Worm (Caenorhabditis elegans) whole organism, L2 larva: Measurements from ENCODE around the gene spp-27.

ENCODE experiments used
- F13H6.1 ChIP-seq: sonication (generic microtip); optimal IDR thresholded peaks from 2 replicates; lab custom pipeline; 2016; ENCODE audit warnings: missing genetic modification characterization, missing compliant biosample characterization
- Y55F3AM.14 ChIP-seq: fragments of 200-800 bp; sonication (Bioruptor generic); optimal IDR thresholded peaks from 2 replicates; lab custom pipeline; 2018; ENCODE audit warnings: mild to moderate bottlenecking, missing genetic modification characterization, missing compliant biosample characterization
- alr-1 ChIP-seq: fragments of 150-350 bp; optimal IDR thresholded peaks from 2 replicates; lab custom pipeline; 2014; ENCODE audit warnings: missing biosample characterization, missing genetic modification characterization
- aly-2 ChIP-seq: fragments of 150-350 bp; optimal IDR thresholded peaks from 2 replicates; lab custom pipeline; 2014; ENCODE audit warnings: missing biosample characterization, missing genetic modification characterization
- ama-1 ChIP-seq: fragments of 150-350 bp; optimal IDR thresholded peaks from 2 replicates; lab custom pipeline; 2018; ENCODE audit warnings: inconsistent platforms
- ceh-82 ChIP-seq: fragments of 150-350 bp; optimal IDR thresholded peaks from 2 replicates; lab custom pipeline; 2014; ENCODE audit warnings: missing biosample characterization, missing genetic modification characterization
- crh-2 ChIP-seq: sonication (generic microtip); optimal IDR thresholded peaks from 2 replicates; lab custom pipeline; 2017; ENCODE audit warnings: missing biosample characterization, missing genetic modification characterization
- dmd-4 ChIP-seq: sonication (generic microtip); optimal IDR thresholded peaks from 2 replicates; lab custom pipeline; 2017; ENCODE audit warnings: missing biosample characterization, missing genetic modification characterization
- egl-27 ChIP-seq: sonication (generic microtip); optimal IDR thresholded peaks from 3 replicates; lab custom pipeline; 2017; ENCODE audit warnings: missing biosample characterization, missing genetic modification reagents, missing genetic modification characterization
- lin-11 ChIP-seq: fragments of 150-350 bp; sonication (generic microtip); optimal IDR thresholded peaks from 2 replicates; lab custom pipeline; 2014; ENCODE audit warnings: missing biosample characterization, missing genetic modification characterization, inconsistent platforms, mixed read lengths
- lin-13 ChIP-seq: fragments of 150-350 bp; optimal IDR thresholded peaks from 2 replicates; lab custom pipeline; 2014; ENCODE audit warnings: missing biosample characterization, missing genetic modification reagents, missing genetic modification characterization
- lsy-2 ChIP-seq, 2 experiments: fragments of 150-350 bp in 1 of 2; sonication (generic microtip) in 1 of 2; optimal IDR thresholded peaks; 2 replicates each; lab custom pipeline; 2014 to 2017; ENCODE audit warnings: missing biosample characterization in 2 of 2, missing genetic modification characterization in 2 of 2
- mbf-1 ChIP-seq: sonication (generic microtip); optimal IDR thresholded peaks from 2 replicates; lab custom pipeline; 2017; ENCODE audit warnings: missing biosample characterization, missing genetic modification characterization
- mdl-1 ChIP-seq, 2 experiments: fragments of 150-350 bp in 1 of 2; sonication (generic microtip) in 1 of 2; optimal IDR thresholded peaks; 2 replicates each; lab custom pipeline; 2017; ENCODE audit warnings: missing biosample characterization in 2 of 2, missing genetic modification characterization in 2 of 2
- nhr-10 ChIP-seq: sonication (generic microtip); optimal IDR thresholded peaks from 2 replicates; lab custom pipeline; 2017; ENCODE audit warnings: missing biosample characterization, missing genetic modification characterization
- nhr-129 ChIP-seq: fragments of 150-350 bp; optimal IDR thresholded peaks from 2 replicates; lab custom pipeline; 2014; ENCODE audit warnings: missing biosample characterization, missing genetic modification characterization
- nhr-23 ChIP-seq: fragments of 150-350 bp; optimal IDR thresholded peaks from 2 replicates; lab custom pipeline; 2014; ENCODE audit warnings: missing biosample characterization, missing genetic modification reagents, missing genetic modification characterization
- nhr-25 ChIP-seq: fragments of 150-350 bp; sonication (generic microtip); optimal IDR thresholded peaks from 3 replicates; lab custom pipeline; 2014; ENCODE audit warnings: missing biosample characterization, missing genetic modification characterization
- nhr-6 ChIP-seq: fragments of 150-350 bp; optimal IDR thresholded peaks from 2 replicates; lab custom pipeline; 2014; ENCODE audit warnings: missing biosample characterization, missing genetic modification characterization
- peb-1 ChIP-seq: fragments of 150-350 bp; optimal IDR thresholded peaks from 2 replicates; lab custom pipeline; 2014; ENCODE audit warnings: missing biosample characterization, missing genetic modification characterization
- skn-1 ChIP-seq: sonication (generic microtip); optimal IDR thresholded peaks from 2 replicates; lab custom pipeline; 2017; ENCODE audit warnings: missing biosample characterization, missing genetic modification characterization
- sma-9 ChIP-seq, 2 experiments: fragments of 150-350 bp in 1 of 2; sonication (generic microtip) in 1 of 2; optimal IDR thresholded peaks; 2 replicates each; lab custom pipeline; 2014 to 2016; ENCODE audit warnings: missing genetic modification characterization in 2 of 2, mild to moderate bottlenecking in 1 of 2, missing biosample characterization in 1 of 2, missing compliant biosample characterization in 1 of 2, missing genetic modification reagents in 1 of 2, moderate library complexity in 1 of 2
- snpc-4 ChIP-seq: fragments of 150-350 bp; optimal IDR thresholded peaks from 2 replicates; lab custom pipeline; 2014; ENCODE audit warnings: missing biosample characterization, missing genetic modification characterization
- zag-1 ChIP-seq: fragments of 150-350 bp; optimal IDR thresholded peaks from 2 replicates; lab custom pipeline; 2014; ENCODE audit warnings: missing biosample characterization, missing genetic modification characterization
- ztf-11 ChIP-seq: sonication (generic microtip); optimal IDR thresholded peaks from 2 replicates; lab custom pipeline; 2017; ENCODE audit warnings: missing biosample characterization, missing genetic modification characterization

Gene spp-27

ce11 chrV:6511121-6511520, 45.8 kb downstream of the spp-27 start, which contains the start of gene ubh-1:
ubh-1 (minus strand) TSS chrV:6511409.
- TF ChIP-seq nhr-129 (tag; lab: Kevin White, UChicago) (no peak), ceh-82 (tag; lab: Kevin White, UChicago) (no peak)

ce11 chrV:6510622-6511021, 46.3 kb downstream of the spp-27 start:
- TF ChIP-seq lsy-2 (tag; optimal IDR thresholded peaks at IDR 0.05; lab: Kevin White, UChicago), result peak in 1 of 2 experiments; percentile 10
- TF ChIP-seq alr-1, result no peak
- no peak for TF ChIP-seq mdl-1 (tag; optimal IDR thresholded peaks at IDR 0.05; lab: Kevin White, UChicago)

ce11 chrV:6509717-6510116, 47.2 kb downstream of the spp-27 start, which contains the start of gene ubh-2:
ubh-2 (minus strand) TSS chrV:6509817.
- TF ChIP-seq peb-1 (tag; lab: Kevin White, UChicago) (no peak), alr-1 (no peak), nhr-23 (no peak), aly-2 (tag; lab: Kevin White, UChicago) (no peak), Y55F3AM.14 (GFP tag; lab: Kevin White, UChicago) (no peak), ama-1 (no peak), crh-2 (no peak), dmd-4 (no peak), skn-1 (no peak), nhr-10 (tag; lab: Kevin White, UChicago) (no peak), F13H6.1 (no peak), lin-11 (tag; lab: Kevin White, UChicago) (no peak), ztf-11 (tag; lab: Kevin White, UChicago) (no peak), sma-9 (GFP tag; optimal IDR thresholded peaks at IDR 0.05; lab: Kevin White, UChicago) (no peak), sma-9 (tag; optimal IDR thresholded peaks at IDR 0.05; lab: Kevin White, UChicago) (no peak), egl-27 (tag; lab: Kevin White, UChicago) (no peak), lin-13 (GFP tag; lab: Kevin White, UChicago) (no peak)

- no peak for TF ChIP-seq lsy-2 (tag; optimal IDR thresholded peaks at IDR 0.05; lab: Kevin White, UChicago)
- no peak for TF ChIP-seq snpc-4 (tag; lab: Kevin White, UChicago)
- TF ChIP-seq ztf-11 (tag; lab: Kevin White, UChicago), result no peak
- TF ChIP-seq lin-11 (tag; lab: Kevin White, UChicago), result no peak
- TF ChIP-seq nhr-25 (tag; lab: Kevin White, UChicago), result no peak
- no peak for TF ChIP-seq zag-1
- TF ChIP-seq sma-9 (GFP tag; optimal IDR thresholded peaks at IDR 0.05; lab: Kevin White, UChicago), result no peak
- no peak for TF ChIP-seq sma-9 (tag; optimal IDR thresholded peaks at IDR 0.05; lab: Kevin White, UChicago)
- TF ChIP-seq mdl-1 (tag; optimal IDR thresholded peaks at IDR 0.05; lab: Kevin White, UChicago), result no peak
- no peak for TF ChIP-seq nhr-6 (tag; lab: Kevin White, UChicago)
- no peak for TF ChIP-seq mbf-1
- TF ChIP-seq peb-1 (tag; lab: Kevin White, UChicago), result no peak
Measured at ce11 chrV:6508703-6509102, 48.2 kb downstream of the spp-27 start, which contains the start of gene ubh-3. ubh-3 (minus strand) TSS chrV:6508803.
